Fruit fly (Drosophila melanogaster) whole organism, prepupa: ENCODE results near the gene Mi-2.

ENCODE experiments used
- Blimp-1 ChIP-seq: fragments of 200-800 bp; sonication (Bioruptor generic); optimal IDR thresholded peaks from 3 replicates; lab custom pipeline; 2017; ENCODE audit warnings: missing biosample characterization, missing genetic modification characterization, mild to moderate bottlenecking, moderate library complexity, missing genetic modification reagents
- CG10631 ChIP-seq: fragments of 200-800 bp; sonication (Bioruptor generic); optimal IDR thresholded peaks from 2 replicates; lab custom pipeline; 2016; ENCODE audit warnings: missing biosample characterization, missing genetic modification characterization
- CG10669 ChIP-seq: fragments of 200-800 bp; sonication (Bioruptor generic); optimal IDR thresholded peaks from 3 replicates; lab custom pipeline; 2018; ENCODE audit warnings: missing biosample characterization, mild to moderate bottlenecking, missing genetic modification characterization, moderate library complexity
- CG11294 ChIP-seq: fragments of 200-800 bp; sonication (Bioruptor generic); IDR thresholded peaks from 2 replicates; pipeline ENCODE4 v1.3.6; 2022; ENCODE audit warnings: missing biosample characterization, missing genetic modification characterization
- CG11762 ChIP-seq: fragments of 200-800 bp; sonication (Bioruptor generic); optimal IDR thresholded peaks from 3 replicates; lab custom pipeline; 2016; ENCODE audit warnings: missing biosample characterization, missing genetic modification characterization; ENCODE audit not compliant: insufficient read depth
- CG11902 ChIP-seq: fragments of 200-800 bp; sonication (Bioruptor generic); optimal IDR thresholded peaks from 3 replicates; lab custom pipeline; 2016; ENCODE audit warnings: missing biosample characterization, missing genetic modification characterization
- CG15336 ChIP-seq: fragments of 200-800 bp; sonication (Bioruptor generic); IDR thresholded peaks from 2 replicates; pipeline ENCODE4 v1.3.6; 2022; ENCODE audit warnings: missing biosample characterization, missing genetic modification characterization
- CG16779 ChIP-seq: fragments of 200-800 bp; sonication (Bioruptor generic); optimal IDR thresholded peaks from 3 replicates; lab custom pipeline; 2017; ENCODE audit warnings: missing biosample characterization, mild to moderate bottlenecking, missing genetic modification characterization
- CG3032 ChIP-seq: fragments of 200-800 bp; optimal IDR thresholded peaks from 2 replicates; lab custom pipeline; 2019; ENCODE audit warnings: missing biosample characterization, mild to moderate bottlenecking, missing genetic modification characterization, moderate library complexity
- CG31627 ChIP-seq: fragments of 200-800 bp; sonication (Bioruptor generic); optimal IDR thresholded peaks from 3 replicates; lab custom pipeline; 2016; ENCODE audit warnings: missing biosample characterization, missing genetic modification characterization
- CG32006 ChIP-seq: fragments of 200-800 bp; sonication (Bioruptor generic); optimal IDR thresholded peaks from 3 replicates; lab custom pipeline; 2017; ENCODE audit warnings: missing biosample characterization, mild to moderate bottlenecking, missing genetic modification characterization
- CG3919 ChIP-seq: fragments of 200-800 bp; sonication (Bioruptor generic); optimal IDR thresholded peaks from 3 replicates; lab custom pipeline; 2016; ENCODE audit warnings: missing biosample characterization, missing genetic modification characterization
- CG6163 ChIP-seq: fragments of 200-800 bp; sonication (Bioruptor generic); IDR thresholded peaks from 3 replicates; pipeline ENCODE4 v1.3.6; 2022; ENCODE audit warnings: missing biosample characterization, missing genetic modification characterization
- CG6792 ChIP-seq: fragments of 200-800 bp; sonication (Bioruptor generic); optimal IDR thresholded peaks from 3 replicates; lab custom pipeline; 2016; ENCODE audit warnings: missing biosample characterization, missing genetic modification characterization
- CG6854 ChIP-seq: fragments of 200-800 bp; sonication (Bioruptor generic); optimal IDR thresholded peaks from 2 replicates; lab custom pipeline; 2017; ENCODE audit warnings: missing biosample characterization, mild to moderate bottlenecking, missing genetic modification characterization
- CG7368 ChIP-seq: fragments of 200-800 bp; sonication (Bioruptor generic); optimal IDR thresholded peaks from 3 replicates; lab custom pipeline; 2016; ENCODE audit warnings: missing biosample characterization, missing genetic modification characterization
- CG8119 ChIP-seq: fragments of 200-800 bp; sonication (Bioruptor generic); IDR thresholded peaks from 3 replicates; pipeline ENCODE4 v1.3.6; 2022; ENCODE audit warnings: missing biosample characterization, missing genetic modification characterization
- CG8632 ChIP-seq: fragments of 200-800 bp; sonication (Bioruptor generic); optimal IDR thresholded peaks from 3 replicates; lab custom pipeline; 2016; ENCODE audit warnings: missing biosample characterization, missing genetic modification characterization
- CG9139 ChIP-seq: fragments of 200-800 bp; sonication (Bioruptor generic); optimal IDR thresholded peaks from 3 replicates; lab custom pipeline; 2017; ENCODE audit warnings: missing biosample characterization, mild to moderate bottlenecking, missing genetic modification characterization
- Eip78C ChIP-seq: fragments of 200-800 bp; sonication (Bioruptor generic); peaks from one replicate; lab custom pipeline; 2016; ENCODE audit warnings: missing biosample characterization, missing genetic modification characterization
- Ets21C ChIP-seq: fragments of 200-800 bp; sonication (Bioruptor generic); optimal IDR thresholded peaks from 3 replicates; lab custom pipeline; 2016; ENCODE audit warnings: missing biosample characterization, missing genetic modification characterization
- Ets96B ChIP-seq: fragments of 200-800 bp; optimal IDR thresholded peaks from 2 replicates; lab custom pipeline; 2019; ENCODE audit warnings: missing biosample characterization, mild to moderate bottlenecking, missing genetic modification characterization, moderate library complexity
- Gug ChIP-seq: fragments of 200-800 bp; sonication (Bioruptor generic); IDR thresholded peaks from 2 replicates; pipeline ENCODE4 v1.3.6; 2022; ENCODE audit warnings: missing biosample characterization, missing genetic modification characterization
- OdsH ChIP-seq: fragments of 200-800 bp; sonication (Bioruptor generic); optimal IDR thresholded peaks from 3 replicates; lab custom pipeline; 2016; ENCODE audit warnings: missing biosample characterization, missing genetic modification characterization
- Smox ChIP-seq: fragments of 200-800 bp; sonication (Bioruptor generic); optimal IDR thresholded peaks from 3 replicates; lab custom pipeline; 2016; ENCODE audit warnings: missing biosample characterization, missing genetic modification characterization
- Sox102F ChIP-seq: fragments of 200-800 bp; sonication (Bioruptor generic); optimal IDR thresholded peaks from 2 replicates; lab custom pipeline; 2016; ENCODE audit warnings: missing biosample characterization, mild to moderate bottlenecking, missing genetic modification characterization
- achi ChIP-seq: fragments of 200-800 bp; sonication (Bioruptor generic); optimal IDR thresholded peaks from 3 replicates; lab custom pipeline; 2016; ENCODE audit warnings: missing biosample characterization, missing genetic modification characterization
- acj6 ChIP-seq: fragments of 200-800 bp; sonication (Bioruptor generic); optimal IDR thresholded peaks from 3 replicates; lab custom pipeline; 2016; ENCODE audit warnings: missing biosample characterization, missing genetic modification characterization
- cyc ChIP-seq: fragments of 200-800 bp; sonication (Bioruptor generic); optimal IDR thresholded peaks from 3 replicates; lab custom pipeline; 2016; ENCODE audit warnings: missing biosample characterization, missing genetic modification characterization
- dac ChIP-seq: fragments of 200-800 bp; sonication (Bioruptor generic); optimal IDR thresholded peaks from 2 replicates; lab custom pipeline; 2017; ENCODE audit warnings: missing biosample characterization, mild to moderate bottlenecking, missing genetic modification characterization
- dsx ChIP-seq: fragments of 200-800 bp; optimal IDR thresholded peaks from 3 replicates; lab custom pipeline; 2019; ENCODE audit warnings: missing biosample characterization, mild to moderate bottlenecking, missing genetic modification characterization, moderate library complexity; ENCODE audit not compliant: poor library complexity, severe bottlenecking
- fkh ChIP-seq: fragments of 200-800 bp; sonication (Bioruptor generic); optimal IDR thresholded peaks from 3 replicates; lab custom pipeline; 2017; ENCODE audit warnings: missing biosample characterization, mild to moderate bottlenecking, missing genetic modification characterization, moderate library complexity
- net ChIP-seq: fragments of 200-800 bp; sonication (Bioruptor generic); optimal IDR thresholded peaks from 3 replicates; lab custom pipeline; 2016; ENCODE audit warnings: missing biosample characterization, missing genetic modification characterization
- salr ChIP-seq, 2 experiments: fragments of 200-800 bp; sonication (Bioruptor generic); optimal IDR thresholded peaks; 3 replicates each; lab custom pipeline; 2016 to 2018; ENCODE audit warnings: missing biosample characterization in 2 of 2, missing genetic modification characterization in 2 of 2, mild to moderate bottlenecking in 1 of 2
- spab ChIP-seq: fragments of 200-800 bp; sonication (Bioruptor generic); optimal IDR thresholded peaks from 2 replicates; lab custom pipeline; 2017; ENCODE audit warnings: missing biosample characterization, mild to moderate bottlenecking, missing genetic modification characterization, missing genetic modification reagents
- svp ChIP-seq: fragments of 200-800 bp; sonication (Bioruptor generic); peaks from one replicate; lab custom pipeline; 2016; ENCODE audit warnings: missing biosample characterization, missing genetic modification characterization
- vri ChIP-seq: fragments of 200-800 bp; sonication (Bioruptor generic); optimal IDR thresholded peaks from 3 replicates; lab custom pipeline; 2016; ENCODE audit warnings: missing biosample characterization, mild to moderate bottlenecking, missing genetic modification characterization

The Mi-2 gene

DNA sequence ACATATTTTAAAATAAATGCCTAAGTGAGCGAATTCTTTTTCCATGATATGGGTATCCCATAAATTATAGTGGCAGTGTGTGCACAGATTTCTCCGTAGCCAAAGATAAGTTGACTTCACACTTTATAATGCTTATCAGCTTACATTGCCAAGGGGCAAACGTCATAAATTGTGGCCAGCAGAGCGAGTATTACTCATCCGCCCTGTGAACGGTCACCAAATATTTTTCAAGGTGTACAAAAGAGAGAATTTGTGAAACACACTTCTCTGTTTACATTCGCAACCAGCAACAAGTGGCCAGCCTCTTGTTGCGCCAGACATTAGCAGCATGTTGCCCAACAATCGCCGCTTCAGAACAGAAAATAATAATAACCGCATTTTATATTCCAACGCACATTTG is 22.9 kb upstream of the Mi-2 start (continued):
- no peak for TF ChIP-seq CG32006 (GFP tag; lab: Kevin White, UChicago)
- TF ChIP-seq Smox (GFP tag; lab: Kevin White, UChicago) = peak; percentile 10
- no peak for TF ChIP-seq salr (GFP tag; optimal IDR thresholded peaks at IDR 0.05; lab: Kevin White, UChicago)
- TF ChIP-seq CG9139 = no peak
- no peak for TF ChIP-seq CG31627
- TF ChIP-seq acj6 (GFP tag; lab: Kevin White, UChicago) = no peak
- TF ChIP-seq spab (GFP tag; lab: Kevin White, UChicago) = no peak
- no peak for TF ChIP-seq Blimp-1 (GFP tag; lab: Kevin White, UChicago)
- TF ChIP-seq Gug (GFP tag; lab: Robert Waterston, UW) = no peak
- TF ChIP-seq CG10669 (GFP tag; lab: Kevin White, UChicago) = no peak
- no peak for TF ChIP-seq CG8119
- TF ChIP-seq Ets96B (tag; lab: Kevin White, UChicago) = no peak
- peak; percentile 20 for TF ChIP-seq vri (GFP tag; lab: Kevin White, UChicago)
- no peak for TF ChIP-seq CG11762
- TF ChIP-seq CG7368 = peak; percentile 2
- no peak for TF ChIP-seq CG16779
- peak; percentile 51 for TF ChIP-seq CG15336 (GFP tag; lab: Robert Waterston, UW)
- TF ChIP-seq Ets21C (GFP tag; lab: Kevin White, UChicago) = no peak
- TF ChIP-seq CG11294 (GFP tag; lab: Robert Waterston, UW) = no peak; the same call in 1 of the 2 replicates
- TF ChIP-seq, all 60 proteins: peak for 12

- TF ChIP-seq Blimp-1 (GFP tag; lab: Kevin White, UChicago) (no peak), CG6792 (GFP tag; lab: Kevin White, UChicago) (no peak), CG32006 (GFP tag; lab: Kevin White, UChicago) (no peak), CG3032 (no peak), dac (GFP tag; lab: Kevin White, UChicago) (no peak), CG6854 (GFP tag; lab: Kevin White, UChicago) (no peak), CG11762 (no peak), CG11902 (GFP tag; lab: Kevin White, UChicago) (no peak), CG15336 (GFP tag; lab: Robert Waterston, UW) (no peak), Sox102F (GFP tag; lab: Kevin White, UChicago) (no peak), Smox (GFP tag; lab: Kevin White, UChicago) (no peak), cyc (GFP tag; lab: Kevin White, UChicago) (no peak), CG7368 (no peak), CG10669 (GFP tag; lab: Kevin White, UChicago) (no peak), CG10631 (GFP tag; lab: Kevin White, UChicago) (no peak), Eip78C (no peak), dsx (GFP tag; lab: Kevin White, UChicago) (no peak), net (GFP tag; lab: Kevin White, UChicago) (no peak), OdsH (GFP tag; lab: Kevin White, UChicago) (no peak)
Observed at dm6 chr3L:19931391-19931790, 21.4 kb upstream of the Mi-2 start, which contains the start of gene CG46462. CG46462 (plus strand) TSS chr3L:19931691.

dm6 chr3L:19929719-19930334 is 19.8 kb upstream of the Mi-2 start:
- TF ChIP-seq achi (GFP tag; lab: Kevin White, UChicago) (no peak), CG10669 (GFP tag; lab: Kevin White, UChicago) (no peak), CG8632 (GFP tag; lab: Kevin White, UChicago) (no peak), dsx (GFP tag; lab: Kevin White, UChicago) (no peak), Eip78C (peak; percentile 65), Ets96B (tag; lab: Kevin White, UChicago) (no peak), CG7368 (no peak), CG11902 (GFP tag; lab: Kevin White, UChicago) (no peak), salr (GFP tag; optimal IDR thresholded peaks at IDR 0.05; lab: Kevin White, UChicago) (no peak), CG3032 (no peak), Gug (GFP tag; lab: Robert Waterston, UW) (no peak), CG8119 (no peak), Blimp-1 (GFP tag; lab: Kevin White, UChicago) (no peak), CG3919 (GFP tag; lab: Kevin White, UChicago) (no peak), vri (GFP tag; lab: Kevin White, UChicago) (peak; percentile 100), fkh (GFP tag; lab: Kevin White, UChicago) (peak; percentile 37), CG6792 (GFP tag; lab: Kevin White, UChicago) (no peak), CG6163 (GFP tag; lab: Robert Waterston, UW) (0 out of 3 replicates have a peak, but pooled peaks have one; percentile 39), CG9139 (no peak), svp (GFP tag; lab: Kevin White, UChicago) (peak; percentile 81)
